Worm (Caenorhabditis elegans) whole organism, mixed stage, embryonic: ENCODE data around the gene tag-275.

Experiments used
- M03D4.4 ChIP-seq: sonication (generic microtip); optimal IDR thresholded peaks from 2 replicates; lab custom pipeline; 2017; ENCODE audit warnings: mild to moderate bottlenecking, missing genetic modification characterization, missing compliant biosample characterization
- ceh-83 ChIP-seq: fragments of 200-800 bp; sonication (Bioruptor generic); optimal IDR thresholded peaks from 2 replicates; lab custom pipeline; 2018; ENCODE audit warnings: mild to moderate bottlenecking, missing genetic modification characterization, missing compliant biosample characterization
- elt-1 ChIP-seq: sonication (generic microtip); optimal IDR thresholded peaks from 2 replicates; lab custom pipeline; 2017; ENCODE audit warnings: missing genetic modification characterization, mild to moderate bottlenecking, missing compliant biosample characterization, antibody characterized with exemption, moderate library complexity, borderline replicate concordance; ENCODE audit not compliant: insufficient read depth
- ham-2 ChIP-seq: fragments of 200-800 bp; sonication (Bioruptor generic); optimal IDR thresholded peaks from 2 replicates; lab custom pipeline; 2018; ENCODE audit warnings: mild to moderate bottlenecking, missing genetic modification characterization, missing compliant biosample characterization
- mab-5 ChIP-seq: fragments of 150-350 bp; optimal IDR thresholded peaks from 2 replicates; lab custom pipeline; 2014; ENCODE audit warnings: missing biosample characterization, missing genetic modification characterization
- nhr-2 ChIP-seq: fragments of 150-350 bp; optimal IDR thresholded peaks from 2 replicates; lab custom pipeline; 2014; ENCODE audit warnings: missing biosample characterization, missing genetic modification characterization
- nhr-76 ChIP-seq: sonication (generic microtip); optimal IDR thresholded peaks from 2 replicates; lab custom pipeline; 2017; ENCODE audit warnings: missing biosample characterization, missing genetic modification characterization
- unc-62 ChIP-seq: fragments of 150-350 bp; optimal IDR thresholded peaks from 2 replicates; lab custom pipeline; 2014; ENCODE audit warnings: missing biosample characterization, missing genetic modification reagents, missing genetic modification characterization
- ztf-11 ChIP-seq: fragments of 150-350 bp; optimal IDR thresholded peaks from 2 replicates; lab custom pipeline; 2014; ENCODE audit warnings: missing biosample characterization, missing genetic modification characterization

tag-275 gene

ce11 chrX:6092533-6092932, 57.8 kb downstream of the tag-275 start:
- TF ChIP-seq M03D4.4 (no peak), nhr-2 (tag; lab: Kevin White, UChicago) (peak; percentile 31), ceh-83 (GFP tag; lab: Kevin White, UChicago) (no peak), unc-62 (GFP tag; lab: Kevin White, UChicago) (no peak), elt-1 (tag; lab: Kevin White, UChicago) (peak; percentile 98), ztf-11 (no peak), nhr-76 (tag; lab: Kevin White, UChicago) (no peak), ham-2 (GFP tag; lab: Kevin White, UChicago) (peak; percentile 77), mab-5 (tag; lab: Kevin White, UChicago) (no peak)
